Worm (Caenorhabditis elegans) whole organism, young adult: ENCODE results near the gene F10G7.9.

ENCODE experiments used
- C17E4.6 ChIP-seq: fragments of 200-800 bp; sonication (Bioruptor generic); IDR thresholded peaks from 2 replicates; pipeline ENCODE4 v1.3.6; 2022; ENCODE audit warnings: missing genetic modification reagents, missing genetic modification characterization, missing compliant biosample characterization
- K11D2.4 ChIP-seq: fragments of 200-800 bp; sonication (Bioruptor generic); IDR thresholded peaks from 2 replicates; pipeline ENCODE4 v1.3.6; 2022; ENCODE audit warnings: missing genetic modification reagents, missing genetic modification characterization, missing compliant biosample characterization
- aptf-3 ChIP-seq: fragments of 200-800 bp; sonication (Bioruptor generic); IDR thresholded peaks from 2 replicates; pipeline ENCODE4 v1.3.6; 2022; ENCODE audit warnings: missing genetic modification characterization, missing compliant biosample characterization
- cebp-1 ChIP-seq, 2 experiments: fragments of 200-800 bp in 1 of 2; sonication (Bioruptor generic) in 1 of 2; sonication (generic microtip) in 1 of 2; IDR thresholded peaks in 1 of 2; optimal IDR thresholded peaks in 1 of 2; 2 replicates each; pipeline versions ENCODE4 v1.3.6 to Lab custom; 2017 to 2022; ENCODE audit warnings: missing compliant biosample characterization in 2 of 2, missing genetic modification characterization in 2 of 2, mild to moderate bottlenecking in 1 of 2, missing genetic modification reagents in 1 of 2, moderate library complexity in 1 of 2
- efl-1 ChIP-seq: fragments of 150-350 bp; optimal IDR thresholded peaks from 2 replicates; lab custom pipeline; 2014; ENCODE audit warnings: missing biosample characterization, missing genetic modification reagents, missing genetic modification characterization
- hlh-12 ChIP-seq: sonication (generic microtip); optimal IDR thresholded peaks from 2 replicates; lab custom pipeline; 2016; ENCODE audit warnings: missing genetic modification characterization, missing compliant biosample characterization
- madf-8 ChIP-seq: fragments of 200-800 bp; sonication (Bioruptor generic); conservative IDR thresholded peaks from 2 replicates; pipeline ENCODE4 v1.3.6; 2022; ENCODE audit warnings: missing genetic modification reagents, missing genetic modification characterization, missing compliant biosample characterization
- nhr-80 ChIP-seq: sonication (generic microtip); optimal IDR thresholded peaks from 2 replicates; lab custom pipeline; 2016; ENCODE audit warnings: missing genetic modification characterization, missing compliant biosample characterization

DNA sequence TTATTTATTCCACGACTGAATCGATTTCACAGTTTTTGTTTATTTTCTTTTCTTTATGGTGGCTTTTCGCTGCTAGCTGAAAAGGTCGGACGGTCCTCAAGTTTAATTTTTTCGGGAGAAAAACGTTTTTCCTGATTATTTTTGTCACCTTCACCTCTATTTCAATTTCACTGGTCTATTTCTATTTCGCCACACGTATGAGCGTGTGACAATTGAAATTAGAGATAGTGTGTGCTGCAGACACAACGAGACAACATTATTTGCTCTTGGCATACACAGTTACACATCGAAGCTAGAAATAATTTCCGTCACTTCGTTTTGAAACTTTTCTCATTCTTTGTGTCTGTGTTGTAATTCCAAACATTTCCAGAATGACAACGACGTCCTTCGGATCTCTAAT lies 9.4 kb upstream of the F10G7.9 start, which contains the start of gene F41C3.8:
- TF ChIP-seq C17E4.6 (no peak), cebp-1 (GFP tag; IDR thresholded peaks at IDR 0.05; lab: Robert Waterston, UW) (0 out of 2 replicates have a peak, but pooled peaks have one; percentile 29), cebp-1 (tag; optimal IDR thresholded peaks at IDR 0.05; lab: Kevin White, UChicago) (peak; percentile 70), efl-1 (no peak), nhr-80 (tag; lab: Kevin White, UChicago) (peak; percentile 89), hlh-12 (tag; lab: Kevin White, UChicago) (no peak), madf-8 (GFP tag; lab: Robert Waterston, UW) (no peak), K11D2.4 (no peak), aptf-3 (no peak)
